Worm (Caenorhabditis elegans) whole organism, L4 larva: Measurements from ENCODE around the gene unc-52.

Source experiments
- D1046.2 ChIP-seq: fragments of 200-800 bp; sonication (Bioruptor generic); IDR thresholded peaks from 2 replicates; pipeline ENCODE4 v1.3.6; 2022; ENCODE audit warnings: missing genetic modification characterization, missing compliant biosample characterization
- F10B5.3 ChIP-seq: sonication (generic microtip); optimal IDR thresholded peaks from 2 replicates; lab custom pipeline; 2016; ENCODE audit warnings: mild to moderate bottlenecking, missing genetic modification characterization, missing compliant biosample characterization
- F44E2.7 ChIP-seq: fragments of 200-800 bp; sonication (Bioruptor generic); IDR thresholded peaks from 2 replicates; pipeline ENCODE4 v2.1.2; 2022; ENCODE audit warnings: missing genetic modification characterization, missing compliant biosample characterization
- R02D3.7 ChIP-seq: fragments of 150-350 bp; sonication (generic microtip); optimal IDR thresholded peaks from 3 replicates; lab custom pipeline; 2014; ENCODE audit warnings: missing biosample characterization, missing genetic modification characterization
- T26A8.4 ChIP-seq: fragments of 200-800 bp; sonication (Bioruptor generic); IDR thresholded peaks from 2 replicates; pipeline ENCODE4 v1.3.6; 2022; ENCODE audit warnings: missing genetic modification characterization, missing compliant biosample characterization
- Y105C5A.15 ChIP-seq: fragments of 200-800 bp; sonication (Bioruptor generic); IDR thresholded peaks from 2 replicates; pipeline ENCODE4 v1.3.6; 2022; ENCODE audit warnings: missing genetic modification characterization, missing compliant biosample characterization
- Y48G9A.11 ChIP-seq: fragments of 200-800 bp; sonication (Bioruptor generic); IDR thresholded peaks from 2 replicates; pipeline ENCODE4 v1.3.6; 2022; ENCODE audit warnings: missing genetic modification reagents, missing genetic modification characterization, missing compliant biosample characterization
- ZK337.2 ChIP-seq: fragments of 200-800 bp; sonication (Bioruptor generic); IDR thresholded peaks from 2 replicates; pipeline ENCODE4 v1.3.6; 2022; ENCODE audit warnings: missing genetic modification reagents, missing genetic modification characterization, missing compliant biosample characterization
- ZK546.5 ChIP-seq, 2 experiments: sonication (generic microtip); optimal IDR thresholded peaks; 2 replicates each; lab custom pipeline; 2017; ENCODE audit warnings: missing biosample characterization in 2 of 2, missing genetic modification characterization in 2 of 2
- aha-1 ChIP-seq: fragments of 150-350 bp; peaks from one replicate; lab custom pipeline; 2014; ENCODE audit warnings: missing biosample characterization, missing genetic modification characterization
- ceh-32 ChIP-seq: sonication (generic microtip); optimal IDR thresholded peaks from 2 replicates; lab custom pipeline; 2016; ENCODE audit warnings: mild to moderate bottlenecking, missing genetic modification characterization, missing compliant biosample characterization; ENCODE audit not compliant: poor library complexity
- ceh-62 ChIP-seq: sonication (generic microtip); optimal IDR thresholded peaks from 2 replicates; lab custom pipeline; 2017; ENCODE audit warnings: missing biosample characterization, missing genetic modification characterization
- ces-1 ChIP-seq: fragments of 150-350 bp; sonication (generic microtip); optimal IDR thresholded peaks from 4 replicates; lab custom pipeline; 2014; ENCODE audit warnings: missing biosample characterization, missing genetic modification reagents, missing genetic modification characterization
- ctbp-1 ChIP-seq: fragments of 200-800 bp; sonication (Bioruptor generic); IDR thresholded peaks from 2 replicates; pipeline ENCODE4 v1.3.6; 2022; ENCODE audit warnings: missing genetic modification reagents, missing genetic modification characterization, missing compliant biosample characterization
- daf-12 ChIP-seq: fragments of 150-350 bp; optimal IDR thresholded peaks from 2 replicates; lab custom pipeline; 2014; ENCODE audit warnings: missing biosample characterization, missing genetic modification reagents, missing genetic modification characterization
- daf-16 ChIP-seq, 3 experiments: sonication (generic microtip); optimal IDR thresholded peaks; 2 replicates each; lab custom pipeline; 2016 to 2017; ENCODE audit warnings: missing genetic modification characterization in 3 of 3, missing genetic modification reagents in 3 of 3, mild to moderate bottlenecking in 2 of 3, missing compliant biosample characterization in 2 of 3, missing biosample characterization in 1 of 3, moderate library complexity in 1 of 3
- daf-8 ChIP-seq: fragments of 200-800 bp; sonication (Bioruptor generic); IDR thresholded peaks from 2 replicates; pipeline ENCODE4 v1.3.6; 2022; ENCODE audit warnings: missing genetic modification characterization, missing compliant biosample characterization
- dmd-6 ChIP-seq: fragments of 200-800 bp; sonication (Bioruptor generic); IDR thresholded peaks from 2 replicates; pipeline ENCODE4 v1.3.6; 2022; ENCODE audit warnings: missing genetic modification reagents, missing genetic modification characterization, missing compliant biosample characterization
- egl-43 ChIP-seq: fragments of 200-800 bp; sonication (Bioruptor generic); IDR thresholded peaks from 2 replicates; pipeline ENCODE4 v1.3.6; 2022; ENCODE audit warnings: missing genetic modification reagents, missing genetic modification characterization, missing compliant biosample characterization
- hif-1 ChIP-seq, 2 experiments: sonication (generic microtip); optimal IDR thresholded peaks; 2 replicates each; lab custom pipeline; 2016 to 2017; ENCODE audit warnings: missing compliant biosample characterization in 2 of 2, missing genetic modification characterization in 2 of 2, missing genetic modification reagents in 2 of 2, missing genotype in 2 of 2, mild to moderate bottlenecking in 1 of 2
- hlh-11 ChIP-seq: fragments of 200-800 bp; sonication (Bioruptor generic); optimal IDR thresholded peaks from 2 replicates; lab custom pipeline; 2018; ENCODE audit warnings: mild to moderate bottlenecking, missing genetic modification characterization, missing compliant biosample characterization
- hlh-30 ChIP-seq: sonication (generic microtip); optimal IDR thresholded peaks from 2 replicates; lab custom pipeline; 2017; ENCODE audit warnings: antibody characterized with exemption, mild to moderate bottlenecking, missing genetic modification characterization, missing compliant biosample characterization; ENCODE audit not compliant: insufficient read depth
- hmg-1.1 ChIP-seq: fragments of 200-800 bp; sonication (Bioruptor generic); IDR thresholded peaks from 2 replicates; pipeline ENCODE4 v1.3.6; 2022; ENCODE audit warnings: missing genetic modification reagents, missing genetic modification characterization, missing compliant biosample characterization
- lin-1 ChIP-seq: fragments of 200-800 bp; sonication (Bioruptor generic); IDR thresholded peaks from 2 replicates; pipeline ENCODE4 v1.3.6; 2022; ENCODE audit warnings: missing genetic modification reagents, missing genetic modification characterization, missing compliant biosample characterization
- lin-38 ChIP-seq: fragments of 200-800 bp; sonication (Bioruptor generic); IDR thresholded peaks from 2 replicates; pipeline ENCODE4 v1.3.6; 2022; ENCODE audit warnings: missing genetic modification reagents, missing genetic modification characterization, missing compliant biosample characterization
- madf-5 ChIP-seq, 2 experiments: fragments of 200-800 bp; sonication (Bioruptor generic); IDR thresholded peaks; 2 replicates each; pipeline ENCODE4 v1.3.6; 2022; ENCODE audit warnings: missing compliant biosample characterization in 2 of 2, missing genetic modification characterization in 2 of 2
- mdl-1 ChIP-seq, 2 experiments: fragments of 150-350 bp in 1 of 2; sonication (generic microtip) in 1 of 2; optimal IDR thresholded peaks; 2 replicates each; lab custom pipeline; 2014 to 2017; ENCODE audit warnings: missing biosample characterization in 2 of 2, missing genetic modification characterization in 2 of 2
- mes-2 ChIP-seq: sonication (generic microtip); optimal IDR thresholded peaks from 2 replicates; lab custom pipeline; 2016; ENCODE audit warnings: missing genotype, mild to moderate bottlenecking, missing genetic modification characterization, missing compliant biosample characterization; ENCODE audit not compliant: poor library complexity, severe bottlenecking
- nhr-102 ChIP-seq: sonication (generic microtip); optimal IDR thresholded peaks from 2 replicates; lab custom pipeline; 2016; ENCODE audit warnings: mild to moderate bottlenecking, missing genetic modification characterization, moderate library complexity, missing compliant biosample characterization
- nhr-237 ChIP-seq: sonication (generic microtip); optimal IDR thresholded peaks from 2 replicates; lab custom pipeline; 2017; ENCODE audit warnings: missing biosample characterization, missing genetic modification characterization
- nhr-28 ChIP-seq: fragments of 150-350 bp; optimal IDR thresholded peaks from 2 replicates; lab custom pipeline; 2014; ENCODE audit warnings: missing biosample characterization, missing genetic modification characterization
- nhr-42 ChIP-seq: fragments of 200-800 bp; sonication (Bioruptor generic); IDR thresholded peaks from 2 replicates; pipeline ENCODE4 v1.3.6; 2022; ENCODE audit warnings: missing genetic modification characterization, missing compliant biosample characterization
- nhr-6 ChIP-seq: fragments of 150-350 bp; optimal IDR thresholded peaks from 2 replicates; lab custom pipeline; 2014; ENCODE audit warnings: missing biosample characterization, missing genetic modification characterization
- nhr-77 ChIP-seq: fragments of 150-350 bp; optimal IDR thresholded peaks from 2 replicates; lab custom pipeline; 2014; ENCODE audit warnings: missing biosample characterization, missing genetic modification characterization
- pha-4 ChIP-seq, 2 experiments: fragments of 150-350 bp in 1 of 2; fragments of 200-800 bp in 1 of 2; sonication (Bioruptor generic) in 1 of 2; IDR thresholded peaks in 1 of 2; optimal IDR thresholded peaks in 1 of 2; 2 replicates each; pipeline versions ENCODE4 v1.3.6 to Lab custom; 2014 to 2022; ENCODE audit warnings: missing genetic modification characterization in 2 of 2, missing genetic modification reagents in 2 of 2, missing biosample characterization in 1 of 2, missing compliant biosample characterization in 1 of 2
- php-3 ChIP-seq: fragments of 200-800 bp; sonication (Bioruptor generic); IDR thresholded peaks from 2 replicates; pipeline ENCODE4 v1.3.6; 2022; ENCODE audit warnings: missing genetic modification reagents, missing genetic modification characterization, missing compliant biosample characterization
- rbr-2 ChIP-seq: sonication (generic microtip); optimal IDR thresholded peaks from 2 replicates; lab custom pipeline; 2016; ENCODE audit warnings: missing genotype, missing genetic modification characterization, missing compliant biosample characterization
- skn-1 ChIP-seq: fragments of 150-350 bp; optimal IDR thresholded peaks from 2 replicates; lab custom pipeline; 2014; ENCODE audit warnings: missing biosample characterization, missing genetic modification characterization
- snpc-1.2 ChIP-seq: fragments of 200-800 bp; sonication (Bioruptor generic); IDR thresholded peaks from 2 replicates; pipeline ENCODE4 v1.3.6; 2022; ENCODE audit warnings: missing genetic modification reagents, missing genetic modification characterization, missing compliant biosample characterization
- snpc-4 ChIP-seq: fragments of 150-350 bp; optimal IDR thresholded peaks from 2 replicates; lab custom pipeline; 2014; ENCODE audit warnings: missing biosample characterization, missing genetic modification characterization
- spr-1 ChIP-seq: sonication (generic microtip); optimal IDR thresholded peaks from 2 replicates; lab custom pipeline; 2016; ENCODE audit warnings: mild to moderate bottlenecking, missing genetic modification characterization, missing compliant biosample characterization
- tag-97 ChIP-seq: fragments of 200-800 bp; sonication (Bioruptor generic); IDR thresholded peaks from 2 replicates; pipeline ENCODE4 v1.3.6; 2022; ENCODE audit warnings: missing genetic modification characterization, missing compliant biosample characterization
- tra-1 ChIP-seq: fragments of 200-800 bp; sonication (Bioruptor generic); IDR thresholded peaks from 2 replicates; pipeline ENCODE4 v1.3.6; 2022; ENCODE audit warnings: missing genetic modification reagents, missing genetic modification characterization, missing compliant biosample characterization
- unc-130 ChIP-seq: sonication (generic microtip); optimal IDR thresholded peaks from 2 replicates; lab custom pipeline; 2016; ENCODE audit warnings: missing genetic modification reagents, missing genetic modification characterization, missing compliant biosample characterization
- unc-39 ChIP-seq: sonication (generic microtip); optimal IDR thresholded peaks from 2 replicates; lab custom pipeline; 2017; ENCODE audit warnings: missing biosample characterization, missing genetic modification characterization
- unc-62 ChIP-seq, 3 experiments: fragments of 150-350 bp in 1 of 3; sonication (generic microtip); optimal IDR thresholded peaks in 2 of 3; peaks in 1 of 3; 1 replicate in 1 of 3; 2 replicates in 2 of 3; lab custom pipeline; 2014 to 2017; ENCODE audit warnings: missing biosample characterization in 3 of 3, missing genetic modification characterization in 3 of 3, missing genetic modification reagents in 3 of 3, missing genotype in 1 of 3
- zfp-3 ChIP-seq: fragments of 200-800 bp; sonication (Bioruptor generic); conservative IDR thresholded peaks from 2 replicates; pipeline ENCODE4 v1.3.6; 2022; ENCODE audit warnings: missing genetic modification reagents, missing genetic modification characterization, missing compliant biosample characterization
- zip-11 ChIP-seq: fragments of 200-800 bp; sonication (Bioruptor generic); IDR thresholded peaks from 2 replicates; pipeline ENCODE4 v1.3.6; 2022; ENCODE audit warnings: missing genetic modification characterization, missing compliant biosample characterization
- ztf-7 ChIP-seq: fragments of 150-350 bp; optimal IDR thresholded peaks from 2 replicates; lab custom pipeline; 2014; ENCODE audit warnings: missing biosample characterization, missing genetic modification characterization

The unc-52 gene

DNA sequence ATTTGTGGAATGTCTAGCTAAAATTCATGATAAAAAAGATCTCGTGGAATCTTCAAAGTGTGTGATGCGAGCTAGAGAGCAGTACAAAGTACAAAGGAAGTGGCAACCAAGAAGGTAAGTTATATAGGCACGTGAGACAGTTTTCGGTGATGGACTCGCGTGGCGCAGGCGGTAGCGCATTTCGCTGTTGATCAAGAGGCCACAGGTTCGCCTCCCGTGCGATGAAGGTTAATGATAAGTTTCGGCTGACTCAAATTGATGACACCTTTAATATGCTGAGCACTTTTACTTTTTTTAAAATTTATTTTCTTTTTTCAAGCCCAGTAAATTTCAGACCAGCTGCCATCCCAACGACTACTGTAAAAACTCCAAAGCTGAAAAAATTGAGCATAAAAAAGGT is 67.3 kb downstream of the unc-52 start (continued):
- TF ChIP-seq unc-39 (no peak), F10B5.3 (tag; lab: Kevin White, UChicago) (no peak), php-3 (GFP tag; lab: Robert Waterston, UW) (no peak; the same call in 1 of the 2 replicates), spr-1 (tag; lab: Kevin White, UChicago) (peak; percentile 14), tra-1 (GFP tag; lab: Robert Waterston, UW) (peak; percentile 85), dmd-6 (GFP tag; lab: Robert Waterston, UW) (peak; percentile 55), daf-12 (tag; lab: Kevin White, UChicago) (no peak), snpc-1.2 (GFP tag; lab: Robert Waterston, UW) (peak; percentile 84), T26A8.4 (GFP tag; lab: Robert Waterston, UW) (peak; percentile 71), mdl-1 (tag; optimal IDR thresholded peaks at IDR 0.05; lab: Kevin White, UChicago) (no peak), egl-43 (GFP tag; lab: Robert Waterston, UW) (peak; percentile 92), rbr-2 (tag; lab: Kevin White, UChicago) (peak; percentile 4), F44E2.7 (peak; percentile 66; the same call in 1 of the 2 replicates), ces-1 (GFP tag; lab: Kevin White, UChicago) (no peak), pha-4 (GFP tag; IDR thresholded peaks at IDR 0.05; lab: Robert Waterston, UW) (peak; percentile 82), pha-4 (tag; optimal IDR thresholded peaks at IDR 0.05; lab: Kevin White, UChicago) (no peak), hlh-11 (tag; lab: Kevin White, UChicago) (peak; percentile 18), unc-62 (GFP tag; optimal IDR thresholded peaks at IDR 0.05 in 1 of 2; lab: Kevin White, UChicago) (peak in 1 of 2 experiments; percentile 96), unc-62 (tag; optimal IDR thresholded peaks at IDR 0.05; lab: Kevin White, UChicago) (no peak), lin-1 (GFP tag; lab: Robert Waterston, UW) (peak; percentile 79), lin-38 (GFP tag; lab: Robert Waterston, UW) (peak; percentile 77; the same call in 1 of the 2 replicates), ztf-7 (tag; lab: Kevin White, UChicago) (no peak), R02D3.7 (no peak), hlh-30 (peak; percentile 48), D1046.2 (GFP tag; lab: Robert Waterston, UW) (peak; percentile 86), mes-2 (tag; lab: Kevin White, UChicago) (peak; percentile 78), zfp-3 (GFP tag; lab: Robert Waterston, UW) (peak; percentile 71; the same call in 1 of the 2 replicates), Y105C5A.15 (peak; percentile 81; the same call in 1 of the 2 replicates), hmg-1.1 (GFP tag; lab: Robert Waterston, UW) (peak; percentile 58; the same call in 1 of the 2 replicates), nhr-6 (tag; lab: Kevin White, UChicago) (no peak), nhr-42 (GFP tag; lab: Robert Waterston, UW) (peak; percentile 81), madf-5 (GFP tag; IDR thresholded peaks at IDR 0.05; lab: Robert Waterston, UW) (peak; percentile 74 to 93; a peak in 3 of 4 replicates), ceh-32 (tag; lab: Kevin White, UChicago) (no peak), zip-11 (no peak), aha-1 (tag; lab: Kevin White, UChicago) (no peak), unc-130 (GFP tag; lab: Kevin White, UChicago) (peak; percentile 39), daf-8 (no peak), ctbp-1 (GFP tag; lab: Robert Waterston, UW) (peak; percentile 73), ceh-62 (tag; lab: Kevin White, UChicago) (no peak), tag-97 (GFP tag; lab: Robert Waterston, UW) (no peak), ZK546.5 (tag; optimal IDR thresholded peaks at IDR 0.05; lab: Kevin White, UChicago) (no peak), Y48G9A.11 (GFP tag; lab: Robert Waterston, UW) (peak; percentile 46; the same call in 1 of the 2 replicates), nhr-28 (tag; lab: Kevin White, UChicago) (no peak), nhr-237 (tag; lab: Kevin White, UChicago) (no peak), hif-1 (tag; optimal IDR thresholded peaks at IDR 0.05; lab: Kevin White, UChicago) (no peak), nhr-102 (tag; lab: Kevin White, UChicago) (peak; percentile 44), daf-16 (GFP tag; optimal IDR thresholded peaks at IDR 0.05; lab: Kevin White, UChicago) (peak in 1 of 2 experiments; percentile 88), daf-16 (tag; optimal IDR thresholded peaks at IDR 0.05; lab: Kevin White, UChicago) (peak; percentile 67), snpc-4 (tag; lab: Kevin White, UChicago) (no peak), ZK337.2 (0 out of 2 replicates have a peak, but pooled peaks have one; percentile 17), nhr-77 (tag; lab: Kevin White, UChicago) (no peak), skn-1 (tag; lab: Kevin White, UChicago) (no peak)
